Worm (Caenorhabditis elegans): Measurements from ENCODE around the gene zzz-1.
A peak's percentile ranks its signal among the peaks of the same experiment; 100 is the strongest.

zzz-1 gene

DNA sequence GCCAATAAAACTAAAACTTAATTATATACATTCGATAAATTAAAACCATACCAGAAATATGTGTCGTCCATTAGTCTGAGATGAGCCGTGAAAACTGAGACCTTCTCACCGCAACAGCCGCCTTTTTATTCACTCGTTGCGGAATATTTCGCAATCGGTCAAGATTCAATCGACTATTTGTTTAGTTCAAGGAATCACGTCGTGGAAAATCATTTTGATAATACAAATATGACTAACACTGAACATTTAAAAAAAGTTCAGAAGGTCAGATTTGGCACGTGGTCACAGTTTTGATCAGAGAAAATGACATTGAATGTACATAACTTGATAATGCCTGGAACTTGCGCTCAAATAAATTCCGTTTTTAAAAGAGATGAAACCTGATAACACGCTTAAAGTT, 29.8 kb upstream of the zzz-1 start, which contains the start of gene F17C11.11 (continued):
- TF ChIP-seq nhr-47 (tag; optimal IDR thresholded peaks at IDR 0.05) = no peak
- TF ChIP-seq rnt-1 (tag; optimal IDR thresholded peaks at IDR 0.05) = peak; percentile 52
- no peak for TF ChIP-seq aly-2 (tag; optimal IDR thresholded peaks at IDR 0.05)
- TF ChIP-seq nhr-71 (tag; optimal IDR thresholded peaks at IDR 0.05) = peak; percentile 48
- TF ChIP-seq efl-1 (optimal IDR thresholded peaks at IDR 0.05) = no peak
- TF ChIP-seq efl-1 (GFP tag; optimal IDR thresholded peaks at IDR 0.05 in 1 of 2) = peak; percentile 1 to 17
- no peak for TF ChIP-seq nhr-77 (tag; optimal IDR thresholded peaks at IDR 0.05)
- TF ChIP-seq blmp-1 (tag; optimal IDR thresholded peaks at IDR 0.05) = no peak
- peak; percentile 88 for TF ChIP-seq zip-4 (GFP tag; optimal IDR thresholded peaks at IDR 0.05)
- TF ChIP-seq Y116A8C.19 (tag; optimal IDR thresholded peaks at IDR 0.05; ENCODE audit: borderline replicate concordance) = no peak
- TF ChIP-seq tbx-2 (tag; optimal IDR thresholded peaks at IDR 0.05) = no peak
- no peak for TF ChIP-seq sup-37 (GFP tag; optimal IDR thresholded peaks at IDR 0.05)
- no peak for TF ChIP-seq snu-23 (GFP tag; optimal IDR thresholded peaks at IDR 0.05)
- TF ChIP-seq unc-86 (tag; optimal IDR thresholded peaks at IDR 0.05) = no peak
- peak; percentile 27 for TF ChIP-seq lin-14 (GFP tag; optimal IDR thresholded peaks at IDR 0.05)
- no peak for TF ChIP-seq C16A3.4 (tag; optimal IDR thresholded peaks at IDR 0.05)
- TF ChIP-seq pax-3 (tag; optimal IDR thresholded peaks at IDR 0.05) = no peak
- no peak for TF ChIP-seq tlp-1 (tag; optimal IDR thresholded peaks at IDR 0.05)
- no peak for TF ChIP-seq aha-1 (tag; optimal IDR thresholded peaks at IDR 0.05)
- no peak for TF ChIP-seq zag-1 (tag; optimal IDR thresholded peaks at IDR 0.05)
- no peak for TF ChIP-seq jun-1 (tag; optimal IDR thresholded peaks at IDR 0.05)
- no peak for TF ChIP-seq ceh-90 (tag; optimal IDR thresholded peaks at IDR 0.05)
- TF ChIP-seq unc-130 (tag; optimal IDR thresholded peaks at IDR 0.05) = no peak
- TF ChIP-seq mdl-1 (tag; optimal IDR thresholded peaks at IDR 0.05) = peak in 1 of 2 experiments; percentile 32
- TF ChIP-seq unc-62 (GFP tag; optimal IDR thresholded peaks at IDR 0.05) = no peak
- TF ChIP-seq lin-39 (tag; optimal IDR thresholded peaks at IDR 0.05) = no peak
- TF ChIP-seq ceh-8 (GFP tag; optimal IDR thresholded peaks at IDR 0.05) = no peak
- no peak for TF ChIP-seq lin-15B (tag; optimal IDR thresholded peaks at IDR 0.05)
- TF ChIP-seq xbp-1 (tag; optimal IDR thresholded peaks at IDR 0.05) = no peak
- TF ChIP-seq grh-1 (GFP tag; IDR thresholded peaks at IDR 0.05) = no peak
- no peak for TF ChIP-seq fkh-10 (GFP tag; optimal IDR thresholded peaks at IDR 0.05)
- TF ChIP-seq ama-1 (optimal IDR thresholded peaks at IDR 0.05) = no peak
- no peak for TF ChIP-seq ztf-4 (tag; optimal IDR thresholded peaks at IDR 0.05)
- TF ChIP-seq nhr-28 (tag; optimal IDR thresholded peaks at IDR 0.05) = no peak
- peak; percentile 10 for TF ChIP-seq nhr-20 (tag; optimal IDR thresholded peaks at IDR 0.05)
- TF ChIP-seq lir-3 (tag; optimal IDR thresholded peaks at IDR 0.05; ENCODE audit: poor library complexity) = no peak
- TF ChIP-seq elt-3 (tag; optimal IDR thresholded peaks at IDR 0.05) = no peak
- no peak for TF ChIP-seq pag-3 (tag; optimal IDR thresholded peaks at IDR 0.05; ENCODE audit: borderline replicate concordance, insufficient read depth)
- TF ChIP-seq ceh-82 (tag; optimal IDR thresholded peaks at IDR 0.05) = no peak

DNA sequence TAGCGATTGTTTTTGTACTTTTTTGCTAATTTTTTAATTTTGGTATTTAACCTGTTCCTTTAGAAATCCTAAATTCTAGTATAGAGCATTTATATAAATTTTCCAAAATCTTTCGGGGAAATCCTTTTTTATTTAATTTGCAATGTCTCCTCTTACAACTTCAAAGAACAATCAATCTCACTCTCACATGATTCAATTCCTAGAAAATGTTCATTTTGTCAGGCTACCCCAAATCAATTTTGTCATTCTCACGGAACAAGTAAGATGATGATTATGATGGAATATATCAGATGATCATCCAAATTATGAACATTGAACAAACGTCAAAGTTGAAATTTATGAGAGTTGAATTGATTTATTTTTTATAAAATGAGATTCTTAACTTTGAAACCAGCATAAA, 28.3 kb upstream of the zzz-1 start:
- no peak for TF ChIP-seq tbx-2 (tag; optimal IDR thresholded peaks at IDR 0.05)
- peak; percentile 69 for TF ChIP-seq dsc-1 (tag; optimal IDR thresholded peaks at IDR 0.05)
- TF ChIP-seq swsn-7 (tag; optimal IDR thresholded peaks at IDR 0.05) = peak; percentile 30
- TF ChIP-seq mdl-1 (tag; optimal IDR thresholded peaks at IDR 0.05) = no peak
- TF ChIP-seq nhr-47 (tag; optimal IDR thresholded peaks at IDR 0.05) = peak; percentile 73
- TF ChIP-seq nhr-85 (tag) = no peak
- TF ChIP-seq nhr-28 (tag; optimal IDR thresholded peaks at IDR 0.05) = no peak
- TF ChIP-seq mep-1 (tag; optimal IDR thresholded peaks at IDR 0.05) = peak; percentile 30
- TF ChIP-seq lin-14 (GFP tag; optimal IDR thresholded peaks at IDR 0.05) = peak; percentile 67
- no peak for TF ChIP-seq lir-3 (tag; optimal IDR thresholded peaks at IDR 0.05; ENCODE audit: poor library complexity)
- TF ChIP-seq lin-15B (tag; optimal IDR thresholded peaks at IDR 0.05) = no peak
- TF ChIP-seq efl-3 (GFP tag; optimal IDR thresholded peaks at IDR 0.05) = no peak
- no peak for TF ChIP-seq mab-9 (GFP tag; IDR thresholded peaks at IDR 0.05)
- no peak for TF ChIP-seq egl-13 (tag; optimal IDR thresholded peaks at IDR 0.05)
- peak; percentile 88 for TF ChIP-seq nhr-19 (GFP tag; conservative IDR thresholded peaks at IDR 0.05)
- no peak for TF ChIP-seq ceh-90 (tag; optimal IDR thresholded peaks at IDR 0.05)
- TF ChIP-seq aha-1 (tag; optimal IDR thresholded peaks at IDR 0.05) = no peak
- TF ChIP-seq aly-2 (tag; optimal IDR thresholded peaks at IDR 0.05) = no peak
- TF ChIP-seq elt-3 (tag; optimal IDR thresholded peaks at IDR 0.05) = peak in 1 of 6 experiments; percentile 65
- TF ChIP-seq C04F5.9 (tag; optimal IDR thresholded peaks at IDR 0.05) = no peak
- TF ChIP-seq alr-1 (tag; optimal IDR thresholded peaks at IDR 0.05; ENCODE audit: borderline replicate concordance) = no peak
- TF ChIP-seq rnt-1 (tag; optimal IDR thresholded peaks at IDR 0.05) = no peak
- peak; percentile 17 for TF ChIP-seq irx-1 (tag; optimal IDR thresholded peaks at IDR 0.05)
- no peak for TF ChIP-seq lin-13 (GFP tag; optimal IDR thresholded peaks at IDR 0.05)
- no peak for TF ChIP-seq pqm-1 (tag; optimal IDR thresholded peaks at IDR 0.05)
- no peak for TF ChIP-seq nhr-90 (tag; optimal IDR thresholded peaks at IDR 0.05; ENCODE audit: poor library complexity)

Data from whole organism, L1 larva.